Fruit fly (Drosophila melanogaster): ENCODE data around the gene CG11811.

dm6 chr3L:10702216-10702615 lies 11.4 kb downstream of the CG11811 start:
- no peak for TF ChIP-seq CTCF (optimal IDR thresholded peaks at IDR 0.05)
- TF ChIP-seq CG8478 (optimal IDR thresholded peaks at IDR 0.05) = no peak

Data from S2 (cell line).